Fruit fly (Drosophila melanogaster): Measurements from ENCODE around the gene CG34355.

Gene CG34355

DNA sequence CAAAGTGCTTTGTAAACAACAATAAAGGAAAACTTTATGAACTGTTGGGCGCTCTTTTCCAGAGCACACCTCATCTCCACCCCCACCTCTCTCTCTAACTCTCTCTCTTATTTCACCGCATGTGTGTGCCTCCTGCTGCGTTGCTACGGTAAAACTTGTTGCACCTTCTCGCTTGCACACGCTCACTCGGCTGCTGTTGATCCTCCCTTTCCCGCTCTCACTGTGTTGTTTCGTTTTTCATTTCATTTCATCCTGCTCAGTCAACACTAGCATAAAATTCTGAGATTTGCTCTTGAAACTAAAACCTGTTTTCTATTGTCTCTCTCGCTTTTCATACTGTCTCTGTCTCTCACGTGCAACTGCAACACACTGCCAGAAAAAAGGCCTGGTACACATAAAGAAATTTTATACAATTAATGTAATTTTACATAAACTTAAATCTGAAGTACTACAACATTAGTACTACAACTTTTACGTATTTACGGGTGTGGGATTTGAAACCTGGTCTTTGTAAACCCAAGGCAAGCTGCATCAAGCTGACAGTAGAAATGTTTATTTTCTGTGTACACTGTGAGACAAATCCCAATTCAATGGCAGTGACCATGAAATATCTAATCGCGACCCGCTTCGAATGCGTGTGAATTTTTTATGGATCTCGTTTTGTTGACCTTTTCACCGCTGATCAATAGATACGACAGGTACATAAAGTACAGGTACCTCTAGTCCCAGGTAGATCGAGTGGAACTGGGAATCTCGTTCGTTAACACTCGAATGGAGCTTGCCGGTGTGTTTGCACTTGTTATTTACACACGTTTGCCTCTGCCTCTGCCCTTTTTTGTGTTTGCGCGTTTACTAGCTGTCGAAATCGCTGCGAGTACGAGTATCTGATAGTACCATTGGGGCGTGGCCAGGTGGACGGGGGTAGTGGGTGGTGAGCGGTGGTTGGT, 20.9 kb upstream of the CG34355 start (continued):
- TF ChIP-seq gcm (GFP tag; optimal IDR thresholded peaks at IDR 0.05) (peak; percentile 93), vnd (GFP tag; IDR thresholded peaks at IDR 0.05; ENCODE audit: partially characterized antibody) (no peak), CG10431 (GFP tag; optimal IDR thresholded peaks at IDR 0.05) (peak; percentile 75), pan (optimal IDR thresholded peaks at IDR 0.05) (no peak), pan (GFP tag; optimal IDR thresholded peaks at IDR 0.05 in 1 of 2, IDR thresholded peaks at IDR 0.05 in 1 of 2) (peak in 1 of 2 experiments; percentile 81), CoRest (tag; optimal IDR thresholded peaks at IDR 0.05) (peak; percentile 89), fd96Cb (tag; optimal IDR thresholded peaks at IDR 0.05) (peak; percentile 95), CG10979 (tag; optimal IDR thresholded peaks at IDR 0.05) (peak; percentile 97), CG13775 (GFP tag; optimal IDR thresholded peaks at IDR 0.05) (peak; percentile 88), CG9215 (GFP tag; IDR thresholded peaks at IDR 0.05) (peak; percentile 50), Stat92E (GFP tag; optimal IDR thresholded peaks at IDR 0.05) (peak in 1 of 3 experiments; percentile 94), CG6813 (GFP tag; optimal IDR thresholded peaks at IDR 0.05) (peak; percentile 82), BEAF-32 (GFP tag; optimal IDR thresholded peaks at IDR 0.05) (no peak), CG7372 (GFP tag; IDR thresholded peaks at IDR 0.05) (peak; percentile 62; the same call in 1 of the 2 replicates), CG7963 (GFP tag; IDR thresholded peaks at IDR 0.05; ENCODE audit: partially characterized antibody) (no peak), D19A (tag; optimal IDR thresholded peaks at IDR 0.05) (peak; percentile 91), CG11247 (GFP tag; IDR thresholded peaks at IDR 0.05) (peak; percentile 63), mam (GFP tag; optimal IDR thresholded peaks at IDR 0.05) (peak; percentile 52), pum (GFP tag; optimal IDR thresholded peaks at IDR 0.05) (peak; percentile 90), CG6683 (GFP tag; optimal IDR thresholded peaks at IDR 0.05) (peak; percentile 79), B-H1 (GFP tag; IDR thresholded peaks at IDR 0.05) (peak; percentile 49; the same call in 2 of the 3 replicates), CG16863 (GFP tag; optimal IDR thresholded peaks at IDR 0.05) (peak; percentile 88), CG9609 (GFP tag; optimal IDR thresholded peaks at IDR 0.05) (peak; percentile 62), CG31365 (tag; optimal IDR thresholded peaks at IDR 0.05) (peak; percentile 72), CG13287 (GFP tag; IDR thresholded peaks at IDR 0.05; ENCODE audit: partially characterized antibody) (no peak), Nf-YC (tag; optimal IDR thresholded peaks at IDR 0.05) (peak; percentile 85), CG6765 (GFP tag; optimal IDR thresholded peaks at IDR 0.05) (peak; percentile 78), Elba2 (GFP tag; optimal IDR thresholded peaks at IDR 0.05) (peak; percentile 28), tap (tag; optimal IDR thresholded peaks at IDR 0.05) (peak; percentile 77), lola (GFP tag; optimal IDR thresholded peaks at IDR 0.05) (peak in 1 of 3 experiments; percentile 97), vfl (GFP tag; optimal IDR thresholded peaks at IDR 0.05) (peak; percentile 58), Xbp1 (GFP tag; optimal IDR thresholded peaks at IDR 0.05) (peak; percentile 91), dm (GFP tag; optimal IDR thresholded peaks at IDR 0.05) (peak; percentile 79), bbx (GFP tag; IDR thresholded peaks at IDR 0.05; ENCODE audit: partially characterized antibody) (no peak), wdn (GFP tag; IDR thresholded peaks at IDR 0.05) (no peak), CG3995 (GFP tag; optimal IDR thresholded peaks at IDR 0.05) (peak; percentile 15), Eip74EF (GFP tag; optimal IDR thresholded peaks at IDR 0.05) (peak in 1 of 2 experiments; percentile 80), NfI (GFP tag; optimal IDR thresholded peaks at IDR 0.05) (peak; percentile 71), cwo (GFP tag; optimal IDR thresholded peaks at IDR 0.05) (peak; percentile 81), CG15011 (GFP tag; optimal IDR thresholded peaks at IDR 0.05) (peak; percentile 70), disco-r (GFP tag; optimal IDR thresholded peaks at IDR 0.05) (peak; percentile 55), chn (GFP tag; optimal IDR thresholded peaks at IDR 0.05) (peak; percentile 78), CG7271 (tag; optimal IDR thresholded peaks at IDR 0.05) (peak; percentile 43), hb (GFP tag; IDR thresholded peaks at IDR 0.05; ENCODE audit: partially characterized antibody) (no peak), CG1024 (GFP tag; IDR thresholded peaks at IDR 0.05) (peak; percentile 81), pnt (GFP tag; optimal IDR thresholded peaks at IDR 0.05) (peak; percentile 81)

All from whole organism, embryonic.